Fruit fly (Drosophila melanogaster) whole organism, embryonic: Measurements from ENCODE around the gene CG6839.

ENCODE experiments used
- CG10366 ChIP-seq: fragments of 200-800 bp; sonication (Bioruptor generic); IDR thresholded peaks from 2 replicates; pipeline ENCODE4 v1.3.6; 2022; ENCODE audit warnings: missing biosample characterization, missing genetic modification characterization
- CG13123 ChIP-seq: fragments of 200-800 bp; sonication (Bioruptor generic); optimal IDR thresholded peaks from 2 replicates; lab custom pipeline; 2016; ENCODE audit warnings: missing biosample characterization, missing genetic modification characterization
- dan ChIP-seq: fragments of 200-800 bp; sonication (Bioruptor generic); IDR thresholded peaks from 2 replicates; pipeline ENCODE4 v1.3.6; 2022; ENCODE audit warnings: missing biosample characterization, missing genetic modification characterization
- fd102C ChIP-seq: fragments of 200-800 bp; sonication (Bioruptor generic); optimal IDR thresholded peaks from 2 replicates; lab custom pipeline; 2018; ENCODE audit warnings: missing biosample characterization, mild to moderate bottlenecking, missing genetic modification characterization, moderate library complexity

dm6 chr3L:18889222-18889866, 28.0 kb upstream of the CG6839 start:
- TF ChIP-seq CG13123 (GFP tag; lab: Kevin White, UChicago) = no peak
- TF ChIP-seq CG10366 (GFP tag; lab: Robert Waterston, UW) = no peak
- no peak for TF ChIP-seq fd102C (GFP tag; lab: Kevin White, UChicago)
- TF ChIP-seq dan (GFP tag; lab: Robert Waterston, UW) = no peak
